Worm (Caenorhabditis elegans) whole organism, L2 larva: Measurements from ENCODE around the gene twk-20.

Experiments
- C34F6.9 ChIP-seq: fragments of 150-350 bp; optimal IDR thresholded peaks from 2 replicates; lab custom pipeline; 2014; ENCODE audit warnings: missing biosample characterization, missing genetic modification characterization
- F13H6.1 ChIP-seq: sonication (generic microtip); optimal IDR thresholded peaks from 2 replicates; lab custom pipeline; 2016; ENCODE audit warnings: missing genetic modification characterization, missing compliant biosample characterization
- R02D3.7 ChIP-seq: fragments of 150-350 bp; optimal IDR thresholded peaks from 2 replicates; lab custom pipeline; 2014; ENCODE audit warnings: missing biosample characterization, missing genetic modification characterization
- Y55F3AM.14 ChIP-seq: fragments of 200-800 bp; sonication (Bioruptor generic); optimal IDR thresholded peaks from 2 replicates; lab custom pipeline; 2018; ENCODE audit warnings: mild to moderate bottlenecking, missing genetic modification characterization, missing compliant biosample characterization
- ZK546.5 ChIP-seq: sonication (generic microtip); optimal IDR thresholded peaks from 2 replicates; lab custom pipeline; 2017; ENCODE audit warnings: missing biosample characterization, missing genetic modification characterization
- alr-1 ChIP-seq: fragments of 150-350 bp; optimal IDR thresholded peaks from 2 replicates; lab custom pipeline; 2014; ENCODE audit warnings: missing biosample characterization, missing genetic modification characterization
- aly-2 ChIP-seq: fragments of 150-350 bp; optimal IDR thresholded peaks from 2 replicates; lab custom pipeline; 2014; ENCODE audit warnings: missing biosample characterization, missing genetic modification characterization
- ama-1 ChIP-seq: fragments of 150-350 bp; optimal IDR thresholded peaks from 2 replicates; lab custom pipeline; 2018; ENCODE audit warnings: inconsistent platforms
- blmp-1 ChIP-seq: sonication (generic microtip); optimal IDR thresholded peaks from 2 replicates; lab custom pipeline; 2017; ENCODE audit warnings: missing genetic modification characterization, mild to moderate bottlenecking, missing compliant biosample characterization, antibody characterized with exemption, moderate library complexity; ENCODE audit not compliant: insufficient read depth
- ceh-16 ChIP-seq: fragments of 150-350 bp; optimal IDR thresholded peaks from 2 replicates; lab custom pipeline; 2014; ENCODE audit warnings: missing biosample characterization, missing genetic modification characterization
- ceh-82 ChIP-seq: fragments of 150-350 bp; optimal IDR thresholded peaks from 2 replicates; lab custom pipeline; 2014; ENCODE audit warnings: missing biosample characterization, missing genetic modification characterization
- crh-2 ChIP-seq: sonication (generic microtip); optimal IDR thresholded peaks from 2 replicates; lab custom pipeline; 2017; ENCODE audit warnings: missing biosample characterization, missing genetic modification characterization
- dmd-4 ChIP-seq: sonication (generic microtip); optimal IDR thresholded peaks from 2 replicates; lab custom pipeline; 2017; ENCODE audit warnings: missing biosample characterization, missing genetic modification characterization
- egl-27 ChIP-seq: sonication (generic microtip); optimal IDR thresholded peaks from 3 replicates; lab custom pipeline; 2017; ENCODE audit warnings: missing biosample characterization, missing genetic modification reagents, missing genetic modification characterization
- elt-1 ChIP-seq: fragments of 150-350 bp; optimal IDR thresholded peaks from 2 replicates; lab custom pipeline; 2014; ENCODE audit warnings: missing biosample characterization, missing genetic modification characterization
- elt-3 ChIP-seq: sonication (generic microtip); optimal IDR thresholded peaks from 2 replicates; lab custom pipeline; 2017; ENCODE audit warnings: missing biosample characterization, missing genetic modification characterization
- fos-1 ChIP-seq: fragments of 150-350 bp; optimal IDR thresholded peaks from 2 replicates; lab custom pipeline; 2014; ENCODE audit warnings: missing biosample characterization, missing genetic modification characterization
- gmeb-1 ChIP-seq: fragments of 150-350 bp; optimal IDR thresholded peaks from 2 replicates; lab custom pipeline; 2014; ENCODE audit warnings: missing biosample characterization, missing genetic modification characterization
- lin-11 ChIP-seq: fragments of 150-350 bp; sonication (generic microtip); optimal IDR thresholded peaks from 2 replicates; lab custom pipeline; 2014; ENCODE audit warnings: missing biosample characterization, missing genetic modification characterization, inconsistent platforms, mixed read lengths
- lin-13 ChIP-seq: fragments of 150-350 bp; optimal IDR thresholded peaks from 2 replicates; lab custom pipeline; 2014; ENCODE audit warnings: missing biosample characterization, missing genetic modification reagents, missing genetic modification characterization
- lin-39 ChIP-seq: fragments of 150-350 bp; optimal IDR thresholded peaks from 2 replicates; lab custom pipeline; 2014; ENCODE audit warnings: missing biosample characterization, missing genetic modification reagents, missing genetic modification characterization
- lsy-2 ChIP-seq, 2 experiments: fragments of 150-350 bp in 1 of 2; sonication (generic microtip) in 1 of 2; optimal IDR thresholded peaks; 2 replicates each; lab custom pipeline; 2014 to 2017; ENCODE audit warnings: missing biosample characterization in 2 of 2, missing genetic modification characterization in 2 of 2
- mab-5 ChIP-seq: fragments of 150-350 bp; optimal IDR thresholded peaks from 2 replicates; lab custom pipeline; 2014; ENCODE audit warnings: missing biosample characterization, missing genetic modification characterization
- mbf-1 ChIP-seq: sonication (generic microtip); optimal IDR thresholded peaks from 2 replicates; lab custom pipeline; 2017; ENCODE audit warnings: missing biosample characterization, missing genetic modification characterization
- mdl-1 ChIP-seq, 2 experiments: fragments of 150-350 bp in 1 of 2; sonication (generic microtip) in 1 of 2; optimal IDR thresholded peaks; 2 replicates each; lab custom pipeline; 2017; ENCODE audit warnings: missing biosample characterization in 2 of 2, missing genetic modification characterization in 2 of 2
- nhr-10 ChIP-seq: sonication (generic microtip); optimal IDR thresholded peaks from 2 replicates; lab custom pipeline; 2017; ENCODE audit warnings: missing biosample characterization, missing genetic modification characterization
- nhr-11 ChIP-seq: fragments of 150-350 bp; optimal IDR thresholded peaks from 2 replicates; lab custom pipeline; 2014; ENCODE audit warnings: missing biosample characterization, missing genetic modification characterization
- nhr-12 ChIP-seq: fragments of 150-350 bp; optimal IDR thresholded peaks from 2 replicates; lab custom pipeline; 2014; ENCODE audit warnings: missing biosample characterization, missing genetic modification characterization
- nhr-129 ChIP-seq: fragments of 150-350 bp; optimal IDR thresholded peaks from 2 replicates; lab custom pipeline; 2014; ENCODE audit warnings: missing biosample characterization, missing genetic modification characterization
- nhr-21 ChIP-seq: fragments of 150-350 bp; optimal IDR thresholded peaks from 2 replicates; lab custom pipeline; 2014; ENCODE audit warnings: missing biosample characterization, missing genetic modification characterization
- nhr-23 ChIP-seq: fragments of 150-350 bp; optimal IDR thresholded peaks from 2 replicates; lab custom pipeline; 2014; ENCODE audit warnings: missing biosample characterization, missing genetic modification reagents, missing genetic modification characterization
- nhr-237 ChIP-seq: fragments of 150-350 bp; optimal IDR thresholded peaks from 2 replicates; lab custom pipeline; 2014; ENCODE audit warnings: missing biosample characterization, missing genetic modification characterization
- nhr-25 ChIP-seq: fragments of 150-350 bp; sonication (generic microtip); optimal IDR thresholded peaks from 3 replicates; lab custom pipeline; 2014; ENCODE audit warnings: missing biosample characterization, missing genetic modification characterization
- nhr-6 ChIP-seq: fragments of 150-350 bp; optimal IDR thresholded peaks from 2 replicates; lab custom pipeline; 2014; ENCODE audit warnings: missing biosample characterization, missing genetic modification characterization
- nhr-77 ChIP-seq: fragments of 150-350 bp; optimal IDR thresholded peaks from 2 replicates; lab custom pipeline; 2014; ENCODE audit warnings: missing biosample characterization, missing genetic modification characterization
- peb-1 ChIP-seq: fragments of 150-350 bp; optimal IDR thresholded peaks from 2 replicates; lab custom pipeline; 2014; ENCODE audit warnings: missing biosample characterization, missing genetic modification characterization
- sem-4 ChIP-seq: fragments of 150-350 bp; optimal IDR thresholded peaks from 2 replicates; lab custom pipeline; 2014; ENCODE audit warnings: missing biosample characterization, missing genetic modification reagents, missing genetic modification characterization
- skn-1 ChIP-seq: sonication (generic microtip); optimal IDR thresholded peaks from 2 replicates; lab custom pipeline; 2017; ENCODE audit warnings: missing biosample characterization, missing genetic modification characterization
- sma-3 ChIP-seq: sonication (generic microtip); optimal IDR thresholded peaks from 2 replicates; lab custom pipeline; 2016; ENCODE audit warnings: missing genetic modification reagents, missing genetic modification characterization, missing compliant biosample characterization
- sma-9 ChIP-seq, 2 experiments: fragments of 150-350 bp in 1 of 2; sonication (generic microtip) in 1 of 2; optimal IDR thresholded peaks; 2 replicates each; lab custom pipeline; 2014 to 2016; ENCODE audit warnings: missing genetic modification characterization in 2 of 2, mild to moderate bottlenecking in 1 of 2, missing biosample characterization in 1 of 2, missing compliant biosample characterization in 1 of 2, missing genetic modification reagents in 1 of 2, moderate library complexity in 1 of 2
- snpc-4 ChIP-seq: fragments of 150-350 bp; optimal IDR thresholded peaks from 2 replicates; lab custom pipeline; 2014; ENCODE audit warnings: missing biosample characterization, missing genetic modification characterization
- unc-39 ChIP-seq: fragments of 150-350 bp; optimal IDR thresholded peaks from 2 replicates; lab custom pipeline; 2014; ENCODE audit warnings: missing biosample characterization, missing genetic modification characterization
- unc-55 ChIP-seq: fragments of 150-350 bp; sonication (generic microtip); optimal IDR thresholded peaks from 3 replicates; lab custom pipeline; 2014; ENCODE audit warnings: missing biosample characterization, missing genetic modification reagents, missing genetic modification characterization
- unc-62 ChIP-seq: fragments of 150-350 bp; optimal IDR thresholded peaks from 2 replicates; lab custom pipeline; 2014; ENCODE audit warnings: missing biosample characterization, missing genetic modification reagents, missing genetic modification characterization
- zag-1 ChIP-seq: fragments of 150-350 bp; optimal IDR thresholded peaks from 2 replicates; lab custom pipeline; 2014; ENCODE audit warnings: missing biosample characterization, missing genetic modification characterization
- ztf-1 ChIP-seq: fragments of 200-800 bp; sonication (Bioruptor generic); conservative IDR thresholded peaks from 2 replicates; pipeline ENCODE4 v1.3.6; 2022; ENCODE audit warnings: missing genetic modification characterization, missing compliant biosample characterization
- ztf-11 ChIP-seq: sonication (generic microtip); optimal IDR thresholded peaks from 2 replicates; lab custom pipeline; 2017; ENCODE audit warnings: missing biosample characterization, missing genetic modification characterization
- ztf-4 ChIP-seq: fragments of 150-350 bp; optimal IDR thresholded peaks from 2 replicates; lab custom pipeline; 2014; ENCODE audit warnings: missing biosample characterization, missing genetic modification characterization

twk-20 gene

DNA sequence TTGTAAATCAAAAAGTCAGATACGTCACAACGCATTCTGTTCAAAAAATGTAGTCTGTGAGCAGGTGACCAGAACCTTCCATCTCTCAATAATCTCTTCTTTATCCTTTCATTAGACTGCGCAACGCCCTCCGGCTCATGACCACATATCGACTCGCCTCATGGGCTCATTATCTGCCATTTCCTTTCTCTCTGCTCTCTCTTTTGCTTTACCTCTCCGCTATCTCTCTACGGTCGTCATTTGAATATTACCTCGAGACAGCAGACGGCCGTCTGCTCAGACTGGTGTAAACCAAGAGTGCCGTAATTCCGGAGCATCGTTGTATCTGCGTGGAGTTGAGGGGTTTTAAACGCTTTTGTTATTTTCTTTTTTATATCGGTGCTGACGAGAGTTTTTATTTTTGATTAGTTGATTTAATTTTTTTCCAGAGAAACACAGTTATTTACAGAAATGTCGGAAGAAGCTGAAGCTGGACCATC lies 41.6 kb upstream of the twk-20 start, which contains the start of gene bra-1:
TSS of gene bra-1 (plus strand) at position 429 of the 479 bp plus-strand sequence.
- TF ChIP-seq sem-4 (tag; lab: Kevin White, UChicago), result no peak
- TF ChIP-seq ZK546.5 (tag; lab: Kevin White, UChicago), result no peak
- TF ChIP-seq snpc-4, result no peak
- peak; percentile 86 for TF ChIP-seq lin-11 (tag; lab: Kevin White, UChicago)
- TF ChIP-seq alr-1 (tag; lab: Kevin White, UChicago), result no peak
- TF ChIP-seq lin-13 (GFP tag; lab: Kevin White, UChicago), result peak; percentile 39
- TF ChIP-seq mdl-1 (tag; optimal IDR thresholded peaks at IDR 0.05; lab: Kevin White, UChicago), result no peak
- no peak for TF ChIP-seq nhr-237 (tag; lab: Kevin White, UChicago)
- TF ChIP-seq crh-2 (tag; lab: Kevin White, UChicago), result peak; percentile 74
- no peak for TF ChIP-seq nhr-23 (tag; lab: Kevin White, UChicago)
- no peak for TF ChIP-seq ceh-16 (tag; lab: Kevin White, UChicago)
- no peak for TF ChIP-seq lin-39 (tag; lab: Kevin White, UChicago)
- peak; percentile 34 for TF ChIP-seq fos-1 (tag; lab: Kevin White, UChicago)
- no peak for TF ChIP-seq nhr-11 (tag; lab: Kevin White, UChicago)
- TF ChIP-seq zag-1 (tag; lab: Kevin White, UChicago), result no peak
- TF ChIP-seq unc-62, result no peak
- peak; percentile 39 for TF ChIP-seq skn-1
- TF ChIP-seq nhr-10, result no peak
- TF ChIP-seq nhr-129 (tag; lab: Kevin White, UChicago), result peak; percentile 82
- TF ChIP-seq F13H6.1 (tag; lab: Kevin White, UChicago), result peak; percentile 20
- TF ChIP-seq elt-3 (tag; lab: Kevin White, UChicago), result no peak
- peak; percentile 78 for TF ChIP-seq C34F6.9
- no peak for TF ChIP-seq nhr-77 (tag; lab: Kevin White, UChicago)
- TF ChIP-seq ama-1 (lab: Kevin White, UChicago), result no peak
- TF ChIP-seq blmp-1 (tag; lab: Kevin White, UChicago), result no peak
- TF ChIP-seq ztf-11 (tag; lab: Kevin White, UChicago), result no peak
- TF ChIP-seq peb-1, result no peak
- TF ChIP-seq gmeb-1 (tag; lab: Kevin White, UChicago), result no peak
- TF ChIP-seq lsy-2 (tag; optimal IDR thresholded peaks at IDR 0.05; lab: Kevin White, UChicago), result peak; percentile 7 to 66
- no peak for TF ChIP-seq nhr-12 (tag; lab: Kevin White, UChicago)
- peak; percentile 54 for TF ChIP-seq sma-9 (GFP tag; optimal IDR thresholded peaks at IDR 0.05; lab: Kevin White, UChicago)
- no peak for TF ChIP-seq sma-9 (tag; optimal IDR thresholded peaks at IDR 0.05; lab: Kevin White, UChicago)
- no peak for TF ChIP-seq ceh-82 (tag; lab: Kevin White, UChicago)
- peak; percentile 25 for TF ChIP-seq ztf-4 (tag; lab: Kevin White, UChicago)
- no peak for TF ChIP-seq Y55F3AM.14
- no peak for TF ChIP-seq aly-2
- no peak for TF ChIP-seq sma-3 (GFP tag; lab: Kevin White, UChicago)
- no peak for TF ChIP-seq nhr-25
- no peak for TF ChIP-seq dmd-4 (tag; lab: Kevin White, UChicago)
- TF ChIP-seq R02D3.7 (tag; lab: Kevin White, UChicago), result no peak
- TF ChIP-seq unc-39 (tag; lab: Kevin White, UChicago), result no peak
- TF ChIP-seq mbf-1 (tag; lab: Kevin White, UChicago), result no peak
- no peak for TF ChIP-seq ztf-1 (GFP tag; lab: Robert Waterston, UW)
- TF ChIP-seq unc-55, result peak; percentile 44
- no peak for TF ChIP-seq elt-1 (tag; lab: Kevin White, UChicago)
- no peak for TF ChIP-seq nhr-6 (tag; lab: Kevin White, UChicago)
- TF ChIP-seq egl-27 (tag; lab: Kevin White, UChicago), result no peak
- no peak for TF ChIP-seq mab-5 (tag; lab: Kevin White, UChicago)
- TF ChIP-seq nhr-21 (tag; lab: Kevin White, UChicago), result peak; percentile 39
- TF ChIP-seq, all 48 proteins: peak for 13
